Worm (Caenorhabditis elegans): ENCODE results near the gene crh-2.
"Not testable (repeated sequence)": the region's sequence is repeated elsewhere in the genome, so short reads cannot be mapped to it uniquely, and the experiment has no call there.

The crh-2 gene

ce11 chrII:5176934-5177333, 10.4 kb downstream of the crh-2 start:
- no peak for TF ChIP-seq unc-62 (GFP tag; optimal IDR thresholded peaks at IDR 0.05)

ce11 chrII:5174370-5174769, 13.0 kb downstream of the crh-2 start, which contains the start of gene C27D6.3:
TSS of gene C27D6.3 (minus strand) at chrII:5174470.
- no peak for TF ChIP-seq unc-62 (GFP tag; optimal IDR thresholded peaks at IDR 0.05)

ce11 chrII:5172451-5172850, 14.9 kb downstream of the crh-2 start, which contains the start of gene C27D6.1:
TSS of gene C27D6.1 (plus strand) at chrII:5172751.
- no peak for TF ChIP-seq unc-62 (GFP tag; optimal IDR thresholded peaks at IDR 0.05)

ce11 chrII:5171610-5172009, 15.8 kb downstream of the crh-2 start, which contains the start of gene C27D6.15:
TSS of gene C27D6.15 (plus strand) at chrII:5171910.
- TF ChIP-seq unc-62 (GFP tag; optimal IDR thresholded peaks at IDR 0.05), result no peak

- TF ChIP-seq unc-62 (GFP tag; optimal IDR thresholded peaks at IDR 0.05), result no peak
Measured at ce11 chrII:5170932-5171331, 16.4 kb downstream of the crh-2 start, which contains the start of gene srb-1. TSS of gene srb-1 (minus strand) at chrII:5171032.

- TF ChIP-seq unc-62 (GFP tag; optimal IDR thresholded peaks at IDR 0.05), result no peak
Measured at ce11 chrII:5166738-5167137, 20.6 kb downstream of the crh-2 start, which contains the start of gene srb-3. TSS of gene srb-3 (minus strand) at chrII:5166838.

- TF ChIP-seq unc-62 (GFP tag; optimal IDR thresholded peaks at IDR 0.05), result no peak
Measured at ce11 chrII:5163283-5163682, 24.1 kb downstream of the crh-2 start, which contains the start of gene srb-5. TSS of gene srb-5 (minus strand) at chrII:5163383.

- no peak for TF ChIP-seq unc-62 (GFP tag; optimal IDR thresholded peaks at IDR 0.05)
Measured at ce11 chrII:5161102-5161501, 26.3 kb downstream of the crh-2 start, which contains the start of gene C27D6.11. TSS of gene C27D6.11 (minus strand) at chrII:5161202.

ce11 chrII:5158774-5159173, 28.6 kb downstream of the crh-2 start, which contains the start of gene F58A6.9:
TSS of gene F58A6.9 (minus strand) at chrII:5158874.
- not testable (repeated sequence) for TF ChIP-seq unc-62 (GFP tag; optimal IDR thresholded peaks at IDR 0.05)

ce11 chrII:5157525-5157924, 29.8 kb downstream of the crh-2 start, which contains the start of gene srb-13:
TSS of gene srb-13 (minus strand) at chrII:5157625.
- TF ChIP-seq unc-62 (GFP tag; optimal IDR thresholded peaks at IDR 0.05), result no peak

- TF ChIP-seq unc-62 (GFP tag; optimal IDR thresholded peaks at IDR 0.05), result no peak
Measured at ce11 chrII:5156983-5157382, 30.4 kb downstream of the crh-2 start, which contains the start of gene msp-45. TSS of gene msp-45 (minus strand) at chrII:5157083.

ce11 chrII:5154540-5154939, 32.8 kb downstream of the crh-2 start, which contains the start of gene srb-12:
TSS of gene srb-12 (minus strand) at chrII:5154640.
- no peak for TF ChIP-seq unc-62 (GFP tag; optimal IDR thresholded peaks at IDR 0.05)

- TF ChIP-seq unc-62 (GFP tag; optimal IDR thresholded peaks at IDR 0.05), result no peak
Measured at ce11 chrII:5150829-5151228, 36.5 kb downstream of the crh-2 start, which contains the start of gene srb-16. TSS of gene srb-16 (minus strand) at chrII:5150929.

ce11 chrII:5148349-5148748, 39.0 kb downstream of the crh-2 start, which contains the start of gene F58A6.5:
TSS of gene F58A6.5 (minus strand) at chrII:5148449.
- TF ChIP-seq unc-62 (GFP tag; optimal IDR thresholded peaks at IDR 0.05), result no peak

- TF ChIP-seq unc-62 (GFP tag; optimal IDR thresholded peaks at IDR 0.05), result no peak
Measured at ce11 chrII:5142619-5143018, 44.8 kb downstream of the crh-2 start, which contains the start of gene F58A6.1. TSS of gene F58A6.1 (plus strand) at chrII:5142919.

- TF ChIP-seq unc-62 (GFP tag; optimal IDR thresholded peaks at IDR 0.05), result no peak
Measured at ce11 chrII:5141945-5142514, 45.3 kb downstream of the crh-2 start, which contains the start of gene nas-29. TSS of gene nas-29 (minus strand) at chrII:5142036.

ce11 chrII:5136296-5136767, 51.0 kb downstream of the crh-2 start, which contains the start of gene F58A6.2:
TSS of gene F58A6.2 (plus strand) at chrII:5136717.
- TF ChIP-seq unc-62 (GFP tag; optimal IDR thresholded peaks at IDR 0.05), result no peak

Data from whole organism, dauer.